Worm (Caenorhabditis elegans) whole organism, young adult: ENCODE measurements around the gene blos-2.
A peak's percentile ranks its signal among the peaks of the same experiment; 100 is the strongest.

Experiments
- F10E7.11 ChIP-seq: sonication (generic microtip); optimal IDR thresholded peaks from 2 replicates; lab custom pipeline; 2017; ENCODE audit warnings: mild to moderate bottlenecking, missing genetic modification characterization, moderate library complexity, missing compliant biosample characterization
- F22D6.2 ChIP-seq: sonication (generic microtip); optimal IDR thresholded peaks from 2 replicates; lab custom pipeline; 2016; ENCODE audit warnings: mild to moderate bottlenecking, missing genetic modification characterization, missing compliant biosample characterization
- F23B12.7 ChIP-seq: sonication (generic microtip); optimal IDR thresholded peaks from 2 replicates; lab custom pipeline; 2017; ENCODE audit warnings: missing genetic modification characterization, mild to moderate bottlenecking, missing compliant biosample characterization, antibody characterized with exemption, moderate library complexity; ENCODE audit not compliant: insufficient read depth
- F33H1.4 ChIP-seq: fragments of 200-800 bp; sonication (Bioruptor generic); IDR thresholded peaks from 2 replicates; pipeline ENCODE4 v1.3.6; 2022; ENCODE audit warnings: missing genetic modification reagents, missing genetic modification characterization, missing compliant biosample characterization
- F39B2.1 ChIP-seq: fragments of 200-800 bp; sonication (Bioruptor generic); IDR thresholded peaks from 2 replicates; pipeline ENCODE4 v1.3.6; 2022; ENCODE audit warnings: missing genetic modification reagents, missing genetic modification characterization, missing compliant biosample characterization
- F49E8.2 ChIP-seq: sonication (generic microtip); optimal IDR thresholded peaks from 3 replicates; lab custom pipeline; 2017; ENCODE audit warnings: missing genetic modification characterization, mild to moderate bottlenecking, missing compliant biosample characterization, antibody characterized with exemption, moderate library complexity; ENCODE audit not compliant: insufficient read depth
- K11D2.4 ChIP-seq: fragments of 200-800 bp; sonication (Bioruptor generic); IDR thresholded peaks from 2 replicates; pipeline ENCODE4 v1.3.6; 2022; ENCODE audit warnings: missing genetic modification reagents, missing genetic modification characterization, missing compliant biosample characterization
- K12H6.12 ChIP-seq: fragments of 200-800 bp; sonication (Bioruptor generic); optimal IDR thresholded peaks from 2 replicates; lab custom pipeline; 2018; ENCODE audit warnings: mild to moderate bottlenecking, missing genetic modification characterization, missing compliant biosample characterization
- Y53G8AR.9 ChIP-seq: fragments of 200-800 bp; sonication (Bioruptor generic); conservative IDR thresholded peaks from 2 replicates; pipeline ENCODE4 v1.3.6; 2022; ENCODE audit warnings: missing genetic modification reagents, missing genetic modification characterization, missing compliant biosample characterization
- Y56A3A.18 ChIP-seq: fragments of 200-800 bp; sonication (Bioruptor generic); IDR thresholded peaks from 2 replicates; pipeline ENCODE4 v1.3.6; 2022; ENCODE audit warnings: missing genetic modification reagents, missing genetic modification characterization, missing compliant biosample characterization
- Y95B8A.8 ChIP-seq: fragments of 200-800 bp; sonication (Bioruptor generic); IDR thresholded peaks from 2 replicates; pipeline ENCODE4 v1.3.6; 2022; ENCODE audit warnings: missing genetic modification reagents, missing genetic modification characterization, missing compliant biosample characterization
- ama-1 ChIP-seq, 3 experiments: fragments of 150-350 bp in 1 of 3; sonication (generic microtip) in 2 of 3; optimal IDR thresholded peaks; 2 replicates each; lab custom pipeline; 2014 to 2018; ENCODE audit warnings: missing biosample characterization in 2 of 3, missing genetic modification characterization in 2 of 3, missing genetic modification reagents in 2 of 3
- aptf-2 ChIP-seq: fragments of 200-800 bp; sonication (Bioruptor generic); conservative IDR thresholded peaks from 2 replicates; pipeline ENCODE4 v1.3.6; 2022; ENCODE audit warnings: missing genetic modification reagents, missing genetic modification characterization, missing compliant biosample characterization
- atf-7 ChIP-seq: sonication (generic microtip); optimal IDR thresholded peaks from 2 replicates; lab custom pipeline; 2017; ENCODE audit warnings: mild to moderate bottlenecking, missing genetic modification characterization, missing compliant biosample characterization
- attf-5 ChIP-seq: fragments of 200-800 bp; sonication (Bioruptor generic); optimal IDR thresholded peaks from 2 replicates; lab custom pipeline; 2018; ENCODE audit warnings: mild to moderate bottlenecking, missing genetic modification characterization, missing compliant biosample characterization
- bed-2 ChIP-seq: fragments of 200-800 bp; sonication (Bioruptor generic); IDR thresholded peaks from 2 replicates; pipeline ENCODE4 v1.3.6; 2022; ENCODE audit warnings: missing genetic modification reagents, missing genetic modification characterization, missing compliant biosample characterization
- cebp-2 ChIP-seq: fragments of 200-800 bp; sonication (Bioruptor generic); IDR thresholded peaks from 2 replicates; pipeline ENCODE4 v1.3.6; 2022; ENCODE audit warnings: missing genetic modification characterization, missing compliant biosample characterization
- ceh-100 ChIP-seq: fragments of 200-800 bp; sonication (Bioruptor generic); IDR thresholded peaks from 2 replicates; pipeline ENCODE4 v1.3.6; 2022; ENCODE audit warnings: missing genetic modification reagents, missing genetic modification characterization, missing compliant biosample characterization
- ceh-40 ChIP-seq: fragments of 200-800 bp; sonication (Bioruptor generic); IDR thresholded peaks from 2 replicates; pipeline ENCODE4 v1.3.6; 2022; ENCODE audit warnings: missing genetic modification characterization, missing compliant biosample characterization
- ceh-58 ChIP-seq: fragments of 200-800 bp; sonication (Bioruptor generic); IDR thresholded peaks from 2 replicates; pipeline ENCODE4 v1.3.6; 2022; ENCODE audit warnings: missing genetic modification characterization, missing compliant biosample characterization
- ceh-91 ChIP-seq: fragments of 200-800 bp; sonication (Bioruptor generic); IDR thresholded peaks from 2 replicates; pipeline ENCODE4 v1.3.6; 2022; ENCODE audit warnings: missing genetic modification reagents, missing genetic modification characterization, missing compliant biosample characterization
- dox-1 ChIP-seq: fragments of 200-800 bp; sonication (Bioruptor generic); IDR thresholded peaks from 2 replicates; pipeline ENCODE4 v1.3.6; 2022; ENCODE audit warnings: missing genetic modification reagents, missing genetic modification characterization, missing compliant biosample characterization
- egrh-3 ChIP-seq: fragments of 200-800 bp; sonication (Bioruptor generic); IDR thresholded peaks from 2 replicates; pipeline ENCODE4 v1.3.6; 2022; ENCODE audit warnings: missing genetic modification reagents, missing genetic modification characterization, missing compliant biosample characterization
- ets-4 ChIP-seq: fragments of 200-800 bp; sonication (Bioruptor generic); optimal IDR thresholded peaks from 2 replicates; lab custom pipeline; 2018; ENCODE audit warnings: mild to moderate bottlenecking, missing genetic modification characterization, missing compliant biosample characterization
- gei-17 ChIP-seq: fragments of 200-800 bp; sonication (Bioruptor generic); optimal IDR thresholded peaks from 2 replicates; lab custom pipeline; 2018; ENCODE audit warnings: mild to moderate bottlenecking, missing genetic modification characterization, missing compliant biosample characterization
- hmg-20 ChIP-seq: fragments of 200-800 bp; sonication (Bioruptor generic); IDR thresholded peaks from 2 replicates; pipeline ENCODE4 v1.3.6; 2022; ENCODE audit warnings: missing genetic modification reagents, missing genetic modification characterization, missing compliant biosample characterization
- lag-1 ChIP-seq: fragments of 200-800 bp; sonication (Bioruptor generic); IDR thresholded peaks from 2 replicates; pipeline ENCODE4 v1.3.6; 2022; ENCODE audit warnings: missing genetic modification reagents, missing genetic modification characterization, missing compliant biosample characterization
- lin-26 ChIP-seq: fragments of 200-800 bp; sonication (Bioruptor generic); IDR thresholded peaks from 2 replicates; pipeline ENCODE4 v1.3.6; 2022; ENCODE audit warnings: missing genetic modification reagents, missing genetic modification characterization, missing compliant biosample characterization
- lsl-1 ChIP-seq: fragments of 200-800 bp; sonication (Bioruptor generic); optimal IDR thresholded peaks from 2 replicates; lab custom pipeline; 2018; ENCODE audit warnings: mild to moderate bottlenecking, missing genetic modification characterization, moderate library complexity, missing compliant biosample characterization
- lsy-27 ChIP-seq: sonication (generic microtip); optimal IDR thresholded peaks from 2 replicates; lab custom pipeline; 2017; ENCODE audit warnings: missing genetic modification characterization, mild to moderate bottlenecking, missing compliant biosample characterization, antibody characterized with exemption, missing genotype, borderline replicate concordance; ENCODE audit not compliant: insufficient read depth
- madf-10 ChIP-seq: sonication (generic microtip); optimal IDR thresholded peaks from 2 replicates; lab custom pipeline; 2016; ENCODE audit warnings: mild to moderate bottlenecking, missing genetic modification characterization, missing compliant biosample characterization
- madf-8 ChIP-seq: fragments of 200-800 bp; sonication (Bioruptor generic); conservative IDR thresholded peaks from 2 replicates; pipeline ENCODE4 v1.3.6; 2022; ENCODE audit warnings: missing genetic modification reagents, missing genetic modification characterization, missing compliant biosample characterization
- mel-28 ChIP-seq: sonication (generic microtip); optimal IDR thresholded peaks from 2 replicates; lab custom pipeline; 2016; ENCODE audit warnings: borderline replicate concordance, mild to moderate bottlenecking, missing genetic modification characterization, missing compliant biosample characterization
- mes-4 ChIP-seq: sonication (generic microtip); optimal IDR thresholded peaks from 2 replicates; lab custom pipeline; 2016; ENCODE audit warnings: missing genotype, missing genetic modification characterization, missing compliant biosample characterization
- mxl-1 ChIP-seq: sonication (generic microtip); optimal IDR thresholded peaks from 2 replicates; lab custom pipeline; 2016; ENCODE audit warnings: missing genetic modification characterization, missing compliant biosample characterization
- nhr-120 ChIP-seq: fragments of 200-800 bp; sonication (Bioruptor generic); IDR thresholded peaks from 2 replicates; pipeline ENCODE4 v1.3.6; 2022; ENCODE audit warnings: missing genetic modification characterization, missing compliant biosample characterization
- nhr-80 ChIP-seq: sonication (generic microtip); optimal IDR thresholded peaks from 2 replicates; lab custom pipeline; 2016; ENCODE audit warnings: missing genetic modification characterization, missing compliant biosample characterization
- rpc-1 ChIP-seq, 2 experiments: fragments of 150-350 bp in 1 of 2; sonication (generic microtip) in 1 of 2; optimal IDR thresholded peaks; 2 replicates each; lab custom pipeline; 2014 to 2018; ENCODE audit warnings: missing biosample characterization in 1 of 2, missing genetic modification characterization in 1 of 2, missing genetic modification reagents in 1 of 2, missing genotype in 1 of 2
- sdz-38 ChIP-seq: sonication (generic microtip); optimal IDR thresholded peaks from 2 replicates; lab custom pipeline; 2016; ENCODE audit warnings: missing genotype, missing genetic modification characterization, missing compliant biosample characterization
- sptf-2 ChIP-seq: fragments of 200-800 bp; sonication (Bioruptor generic); optimal IDR thresholded peaks from 2 replicates; lab custom pipeline; 2018; ENCODE audit warnings: mild to moderate bottlenecking, missing genetic modification characterization, missing compliant biosample characterization
- tbx-9 ChIP-seq: sonication (generic microtip); optimal IDR thresholded peaks from 2 replicates; lab custom pipeline; 2016; ENCODE audit warnings: borderline replicate concordance, missing genetic modification characterization, inconsistent platforms, missing compliant biosample characterization
- unc-130 ChIP-seq: sonication (generic microtip); optimal IDR thresholded peaks from 2 replicates; lab custom pipeline; 2016; ENCODE audit warnings: missing genetic modification reagents, missing genetic modification characterization, missing compliant biosample characterization
- unc-62 ChIP-seq: fragments of 150-350 bp; optimal IDR thresholded peaks from 2 replicates; lab custom pipeline; 2014; ENCODE audit warnings: missing biosample characterization, missing genetic modification reagents, missing genetic modification characterization
- xnd-1 ChIP-seq: sonication (generic microtip); optimal IDR thresholded peaks from 2 replicates; lab custom pipeline; 2016; ENCODE audit warnings: missing genotype, missing genetic modification reagents, missing genetic modification characterization, missing compliant biosample characterization
- ztf-18 ChIP-seq: sonication (generic microtip); optimal IDR thresholded peaks from 2 replicates; lab custom pipeline; 2016; ENCODE audit warnings: missing genotype, mild to moderate bottlenecking, missing genetic modification characterization, missing compliant biosample characterization
- ztf-22 ChIP-seq: fragments of 200-800 bp; sonication (Bioruptor generic); optimal IDR thresholded peaks from 2 replicates; lab custom pipeline; 2018; ENCODE audit warnings: mild to moderate bottlenecking, missing genetic modification characterization, moderate library complexity, missing compliant biosample characterization
- ztf-6 ChIP-seq: fragments of 200-800 bp; sonication (Bioruptor generic); IDR thresholded peaks from 2 replicates; pipeline ENCODE4 v1.3.6; 2022; ENCODE audit warnings: missing genetic modification reagents, missing genetic modification characterization, missing compliant biosample characterization

Gene blos-2

ce11 chrIV:6323654-6324224 is 10.3 kb upstream of the blos-2 start, which contains the start of gene sqd-1:
Gene sqd-1, plus strand, starts transcription at chrIV:6324174.
- TF ChIP-seq lsy-27 (tag; lab: Kevin White, UChicago) (peak; percentile 2), egrh-3 (GFP tag; lab: Robert Waterston, UW) (peak; percentile 57; the same call in 1 of the 2 replicates), F10E7.11 (tag; lab: Kevin White, UChicago) (no peak), nhr-80 (tag; lab: Kevin White, UChicago) (peak; percentile 30), ceh-40 (0 out of 2 replicates have a peak, but pooled peaks have one; percentile 55), F23B12.7 (tag; lab: Kevin White, UChicago) (peak; percentile 93), ztf-22 (GFP tag; lab: Kevin White, UChicago) (peak; percentile 55), Y56A3A.18 (GFP tag; lab: Robert Waterston, UW) (peak; percentile 91), ceh-100 (GFP tag; lab: Robert Waterston, UW) (peak; percentile 87), mxl-1 (tag; lab: Kevin White, UChicago) (no peak), F49E8.2 (peak; percentile 78), ceh-58 (GFP tag; lab: Robert Waterston, UW) (no peak), unc-62 (GFP tag; lab: Kevin White, UChicago) (no peak), sptf-2 (GFP tag; lab: Kevin White, UChicago) (no peak), xnd-1 (tag; lab: Kevin White, UChicago) (peak; percentile 54), F33H1.4 (GFP tag; lab: Robert Waterston, UW) (peak; percentile 100), unc-130 (peak; percentile 62), lin-26 (peak; percentile 71; the same call in 1 of the 2 replicates), dox-1 (GFP tag; lab: Robert Waterston, UW) (peak; percentile 96), K11D2.4 (GFP tag; lab: Robert Waterston, UW) (peak; percentile 93), rpc-1 (optimal IDR thresholded peaks at IDR 0.05; lab: Kevin White, UChicago) (peak; percentile 14), rpc-1 (tag; optimal IDR thresholded peaks at IDR 0.05; lab: Kevin White, UChicago) (no peak), mel-28 (no peak), cebp-2 (peak; percentile 65; the same call in 1 of the 2 replicates), madf-8 (peak; percentile 59), atf-7 (tag; lab: Kevin White, UChicago) (peak; percentile 78), K12H6.12 (peak; percentile 91), F39B2.1 (GFP tag; lab: Robert Waterston, UW) (no peak), Y53G8AR.9 (GFP tag; lab: Robert Waterston, UW) (peak; percentile 96), lsl-1 (GFP tag; lab: Kevin White, UChicago) (peak; percentile 82), aptf-2 (GFP tag; lab: Robert Waterston, UW) (peak; percentile 65; the same call in 1 of the 2 replicates), ama-1 (optimal IDR thresholded peaks at IDR 0.05; lab: Kevin White, UChicago) (no peak), ama-1 (GFP tag; optimal IDR thresholded peaks at IDR 0.05; lab: Kevin White, UChicago) (no peak), ztf-18 (peak; percentile 48), gei-17 (GFP tag; lab: Kevin White, UChicago) (peak; percentile 75), mes-4 (no peak), sdz-38 (tag; lab: Kevin White, UChicago) (no peak), ztf-6 (GFP tag; lab: Robert Waterston, UW) (peak; percentile 78), ets-4 (GFP tag; lab: Kevin White, UChicago) (no peak), hmg-20 (GFP tag; lab: Robert Waterston, UW) (peak; percentile 88; the same call in 1 of the 2 replicates), tbx-9 (tag; lab: Kevin White, UChicago) (no peak), madf-10 (tag; lab: Kevin White, UChicago) (peak; percentile 84), lag-1 (no peak), ceh-91 (GFP tag; lab: Robert Waterston, UW) (peak; percentile 89), bed-2 (0 out of 2 replicates have a peak, but pooled peaks have one; percentile 36), nhr-120 (GFP tag; lab: Robert Waterston, UW) (no peak), attf-5 (GFP tag; lab: Kevin White, UChicago) (peak; percentile 88), F22D6.2 (tag; lab: Kevin White, UChicago) (peak; percentile 81), Y95B8A.8 (GFP tag; lab: Robert Waterston, UW) (peak; percentile 92)
